Worm (Caenorhabditis elegans) whole organism, mixed stage, embryonic: ENCODE data around the gene T03D8.6.

Source experiments
- bed-3 ChIP-seq: fragments of 200-800 bp; sonication (Bioruptor generic); optimal IDR thresholded peaks from 3 replicates; lab custom pipeline; 2018; ENCODE audit warnings: mild to moderate bottlenecking, missing genetic modification characterization, moderate library complexity, missing compliant biosample characterization
- blmp-1 ChIP-seq: fragments of 150-350 bp; optimal IDR thresholded peaks from 2 replicates; lab custom pipeline; 2014; ENCODE audit warnings: missing biosample characterization, missing genetic modification characterization
- elt-1 ChIP-seq: sonication (generic microtip); optimal IDR thresholded peaks from 2 replicates; lab custom pipeline; 2017; ENCODE audit warnings: missing genetic modification characterization, mild to moderate bottlenecking, missing compliant biosample characterization, antibody characterized with exemption, moderate library complexity, borderline replicate concordance; ENCODE audit not compliant: insufficient read depth
- flh-1 ChIP-seq: fragments of 200-800 bp; sonication (Bioruptor generic); optimal IDR thresholded peaks from 2 replicates; lab custom pipeline; 2018; ENCODE audit warnings: mild to moderate bottlenecking, missing genetic modification characterization, moderate library complexity, missing compliant biosample characterization
- ham-2 ChIP-seq: fragments of 200-800 bp; sonication (Bioruptor generic); optimal IDR thresholded peaks from 2 replicates; lab custom pipeline; 2018; ENCODE audit warnings: mild to moderate bottlenecking, missing genetic modification characterization, missing compliant biosample characterization
- hlh-1 ChIP-seq: fragments of 150-350 bp; optimal IDR thresholded peaks from 2 replicates; lab custom pipeline; 2014; ENCODE audit warnings: missing biosample characterization, missing genetic modification reagents, missing genetic modification characterization
- lsy-2 ChIP-seq: fragments of 150-350 bp; optimal IDR thresholded peaks from 2 replicates; lab custom pipeline; 2014; ENCODE audit warnings: missing biosample characterization, missing genetic modification characterization
- mab-5 ChIP-seq: fragments of 150-350 bp; optimal IDR thresholded peaks from 2 replicates; lab custom pipeline; 2014; ENCODE audit warnings: missing biosample characterization, missing genetic modification characterization
- mep-1 ChIP-seq: fragments of 150-350 bp; optimal IDR thresholded peaks from 2 replicates; lab custom pipeline; 2017; ENCODE audit warnings: missing biosample characterization, missing genetic modification reagents, missing genetic modification characterization, inconsistent platforms
- mls-2 ChIP-seq: sonication (generic microtip); optimal IDR thresholded peaks from 2 replicates; lab custom pipeline; 2016; ENCODE audit warnings: mild to moderate bottlenecking, missing genetic modification characterization, moderate library complexity, missing compliant biosample characterization
- nhr-12 ChIP-seq: fragments of 150-350 bp; optimal IDR thresholded peaks from 2 replicates; lab custom pipeline; 2014; ENCODE audit warnings: missing biosample characterization, missing genetic modification characterization
- nhr-2 ChIP-seq: fragments of 150-350 bp; optimal IDR thresholded peaks from 2 replicates; lab custom pipeline; 2014; ENCODE audit warnings: missing biosample characterization, missing genetic modification characterization
- nhr-237 ChIP-seq: fragments of 150-350 bp; optimal IDR thresholded peaks from 2 replicates; lab custom pipeline; 2014; ENCODE audit warnings: missing biosample characterization, missing genetic modification characterization
- sem-2 ChIP-seq: fragments of 200-800 bp; sonication (Bioruptor generic); optimal IDR thresholded peaks from 2 replicates; lab custom pipeline; 2018; ENCODE audit warnings: mild to moderate bottlenecking, missing genetic modification characterization, missing compliant biosample characterization
- sptf-1 ChIP-seq: sonication (generic microtip); optimal IDR thresholded peaks from 2 replicates; lab custom pipeline; 2017; ENCODE audit warnings: mild to moderate bottlenecking, missing genetic modification characterization, moderate library complexity, missing compliant biosample characterization
- tbx-8 ChIP-seq: fragments of 200-800 bp; sonication (Bioruptor generic); optimal IDR thresholded peaks from 2 replicates; lab custom pipeline; 2018; ENCODE audit warnings: mild to moderate bottlenecking, missing genetic modification characterization, moderate library complexity, missing compliant biosample characterization
- unc-120 ChIP-seq: sonication (generic microtip); optimal IDR thresholded peaks from 2 replicates; lab custom pipeline; 2017; ENCODE audit warnings: missing genetic modification characterization, missing compliant biosample characterization; ENCODE audit not compliant: poor library complexity, severe bottlenecking
- unc-39 ChIP-seq: fragments of 150-350 bp; optimal IDR thresholded peaks from 2 replicates; lab custom pipeline; 2014; ENCODE audit warnings: missing biosample characterization, missing genetic modification characterization
- unc-62 ChIP-seq: fragments of 150-350 bp; optimal IDR thresholded peaks from 2 replicates; lab custom pipeline; 2014; ENCODE audit warnings: missing biosample characterization, missing genetic modification reagents, missing genetic modification characterization
- zip-8 ChIP-seq: fragments of 150-350 bp; optimal IDR thresholded peaks from 2 replicates; lab custom pipeline; 2014; ENCODE audit warnings: missing biosample characterization, missing genetic modification characterization

T03D8.6 gene

ce11 chrV:20773647-20774046, 46.5 kb downstream of the T03D8.6 start, which contains the start of gene F38A6.5:
F38A6.5 (minus strand) TSS chrV:20773747.
- TF ChIP-seq flh-1 (GFP tag; lab: Kevin White, UChicago) (no peak), nhr-2 (no peak), nhr-237 (tag; lab: Kevin White, UChicago) (no peak), mab-5 (tag; lab: Kevin White, UChicago) (no peak), sem-2 (no peak), mls-2 (tag; lab: Kevin White, UChicago) (no peak), nhr-12 (tag; lab: Kevin White, UChicago) (no peak), lsy-2 (tag; lab: Kevin White, UChicago) (no peak)

ce11 chrV:20771702-20772101, 48.4 kb downstream of the T03D8.6 start:
- peak; percentile 31 for TF ChIP-seq hlh-1
- TF ChIP-seq unc-120: peak; percentile 15
- peak; percentile 97 for TF ChIP-seq unc-62 (GFP tag; lab: Kevin White, UChicago)
- no peak for TF ChIP-seq mep-1

- TF ChIP-seq mls-2 (tag; lab: Kevin White, UChicago) (no peak), unc-39 (tag; lab: Kevin White, UChicago) (no peak), bed-3 (no peak), ham-2 (GFP tag; lab: Kevin White, UChicago) (no peak), elt-1 (tag; lab: Kevin White, UChicago) (no peak)
Observed at ce11 chrV:20770846-20771245, 49.3 kb downstream of the T03D8.6 start.

ce11 chrV:20770061-20770460, 50.1 kb downstream of the T03D8.6 start, which contains the start of gene elp-1:
elp-1 (minus strand) TSS chrV:20770161.
- TF ChIP-seq tbx-8 (GFP tag; lab: Kevin White, UChicago): no peak
- no peak for TF ChIP-seq nhr-237 (tag; lab: Kevin White, UChicago)
- no peak for TF ChIP-seq hlh-1
- TF ChIP-seq mep-1: no peak
- no peak for TF ChIP-seq mls-2 (tag; lab: Kevin White, UChicago)
- no peak for TF ChIP-seq zip-8 (tag; lab: Kevin White, UChicago)
- TF ChIP-seq sptf-1: no peak
- no peak for TF ChIP-seq blmp-1 (tag; lab: Kevin White, UChicago)
- TF ChIP-seq, all 35 proteins: peak for 0
